Fruit fly (Drosophila melanogaster) whole organism, embryonic: Measurements from ENCODE around the gene CG5139.

Source experiments
- B-H1 ChIP-seq: fragments of 200-800 bp; sonication (Bioruptor generic); IDR thresholded peaks from 3 replicates; pipeline ENCODE4 v1.3.6; 2022; ENCODE audit warnings: missing biosample characterization, missing genetic modification characterization
- Bdp1 ChIP-seq: fragments of 200-800 bp; sonication (Bioruptor generic); optimal IDR thresholded peaks from 3 replicates; lab custom pipeline; 2016; ENCODE audit warnings: missing biosample characterization, missing genetic modification characterization
- CG10147 ChIP-seq: fragments of 200-800 bp; sonication (Bioruptor generic); optimal IDR thresholded peaks from 2 replicates; lab custom pipeline; 2019; ENCODE audit warnings: missing biosample characterization, mild to moderate bottlenecking, missing genetic modification characterization, moderate library complexity
- CG10959 ChIP-seq: fragments of 200-800 bp; sonication (Bioruptor generic); IDR thresholded peaks from 2 replicates; pipeline ENCODE4 v1.3.6; 2022; ENCODE audit warnings: missing biosample characterization, missing genetic modification characterization
- CG12155 ChIP-seq: fragments of 200-800 bp; sonication (Bioruptor generic); optimal IDR thresholded peaks from 3 replicates; lab custom pipeline; 2016; ENCODE audit warnings: missing biosample characterization, missing genetic modification characterization
- CG12299 ChIP-seq: fragments of 200-800 bp; sonication (Bioruptor generic); optimal IDR thresholded peaks from 2 replicates; lab custom pipeline; 2018; ENCODE audit warnings: missing biosample characterization, mild to moderate bottlenecking, missing genetic modification characterization
- CG13424 ChIP-seq: fragments of 200-800 bp; sonication (Bioruptor generic); optimal IDR thresholded peaks from 2 replicates; lab custom pipeline; 2019; ENCODE audit warnings: missing biosample characterization, mild to moderate bottlenecking, missing genetic modification characterization, moderate library complexity
- CG17612 ChIP-seq: fragments of 200-800 bp; sonication (Bioruptor generic); IDR thresholded peaks from 2 replicates; pipeline ENCODE4 v1.3.6; 2022; ENCODE audit warnings: missing biosample characterization, missing genetic modification characterization
- CG4282 ChIP-seq: fragments of 200-800 bp; sonication (Bioruptor generic); optimal IDR thresholded peaks from 2 replicates; lab custom pipeline; 2016; ENCODE audit warnings: missing biosample characterization, missing genetic modification characterization
- CG4707 ChIP-seq: fragments of 200-800 bp; sonication (Bioruptor generic); optimal IDR thresholded peaks from 2 replicates; lab custom pipeline; 2018; ENCODE audit warnings: missing biosample characterization, mild to moderate bottlenecking, missing genetic modification characterization, moderate library complexity
- CG4730 ChIP-seq: fragments of 200-800 bp; sonication (Bioruptor generic); IDR thresholded peaks from 2 replicates; pipeline ENCODE4 v1.3.6; 2022; ENCODE audit warnings: missing biosample characterization, missing genetic modification characterization
- CG6654 ChIP-seq: fragments of 200-800 bp; sonication (Bioruptor generic); optimal IDR thresholded peaks from 2 replicates; lab custom pipeline; 2017; ENCODE audit warnings: missing biosample characterization, mild to moderate bottlenecking, missing genetic modification characterization
- CG6765 ChIP-seq: fragments of 200-800 bp; sonication (Bioruptor generic); optimal IDR thresholded peaks from 3 replicates; lab custom pipeline; 2017; ENCODE audit warnings: missing biosample characterization, mild to moderate bottlenecking, missing genetic modification characterization
- CG6813 ChIP-seq: fragments of 200-800 bp; sonication (Bioruptor generic); optimal IDR thresholded peaks from 2 replicates; lab custom pipeline; 2017; ENCODE audit warnings: missing biosample characterization, missing genetic modification characterization, mild to moderate bottlenecking, moderate library complexity, missing genetic modification reagents
- CG7963 ChIP-seq: fragments of 200-800 bp; sonication (Bioruptor generic); IDR thresholded peaks from 3 replicates; pipeline ENCODE4 v1.3.6; 2022; ENCODE audit warnings: missing biosample characterization, missing genetic modification characterization; ENCODE audit not compliant: partially characterized antibody
- CoRest ChIP-seq: fragments of 200-800 bp; sonication (Bioruptor generic); optimal IDR thresholded peaks from 3 replicates; lab custom pipeline; 2018; ENCODE audit warnings: missing biosample characterization, mild to moderate bottlenecking, missing genetic modification characterization, moderate library complexity
- E2f2 ChIP-seq: fragments of 200-800 bp; sonication (Bioruptor generic); IDR thresholded peaks from 2 replicates; pipeline ENCODE4 v1.3.6; 2022; ENCODE audit warnings: missing biosample characterization, missing genetic modification characterization
- Fer2 ChIP-seq: fragments of 200-800 bp; sonication (Bioruptor generic); optimal IDR thresholded peaks from 2 replicates; lab custom pipeline; 2018; ENCODE audit warnings: missing biosample characterization, mild to moderate bottlenecking, missing genetic modification characterization, moderate library complexity
- GATAe ChIP-seq: fragments of 200-800 bp; sonication (Bioruptor generic); conservative IDR thresholded peaks from 2 replicates; pipeline ENCODE4 v1.3.6; 2022; ENCODE audit warnings: missing biosample characterization, missing genetic modification characterization
- Gsc ChIP-seq: fragments of 200-800 bp; sonication (Bioruptor generic); IDR thresholded peaks from 2 replicates; pipeline ENCODE4 v1.3.6; 2022; ENCODE audit warnings: missing biosample characterization, missing genetic modification characterization
- HmgZ ChIP-seq: fragments of 200-800 bp; sonication (Bioruptor generic); optimal IDR thresholded peaks from 2 replicates; lab custom pipeline; 2018; ENCODE audit warnings: missing biosample characterization, mild to moderate bottlenecking, missing genetic modification characterization
- Hsf ChIP-seq: fragments of 200-800 bp; sonication (Bioruptor generic); optimal IDR thresholded peaks from 3 replicates; lab custom pipeline; 2016; ENCODE audit warnings: missing biosample characterization, missing genetic modification characterization
- Opbp ChIP-seq: fragments of 200-800 bp; sonication (Bioruptor generic); IDR thresholded peaks from 3 replicates; pipeline ENCODE4 v1.3.6; 2022; ENCODE audit warnings: missing biosample characterization, missing genetic modification characterization; ENCODE audit not compliant: partially characterized antibody
- Ptx1 ChIP-seq: fragments of 200-800 bp; sonication (Bioruptor generic); IDR thresholded peaks from 2 replicates; pipeline ENCODE4 v1.3.6; 2022; ENCODE audit warnings: missing biosample characterization, missing genetic modification characterization
- Rx ChIP-seq: fragments of 200-800 bp; sonication (Bioruptor generic); IDR thresholded peaks from 2 replicates; pipeline ENCODE4 v1.3.6; 2022; ENCODE audit warnings: missing biosample characterization, missing genetic modification characterization
- Sox102F ChIP-seq: fragments of 200-800 bp; sonication (Bioruptor generic); optimal IDR thresholded peaks from 2 replicates; lab custom pipeline; 2018; ENCODE audit warnings: missing biosample characterization, mild to moderate bottlenecking, missing genetic modification characterization, moderate library complexity
- Tbp ChIP-seq: fragments of >200 bp; optimal IDR thresholded peaks from 2 replicates; lab custom pipeline; 2018; ENCODE audit warnings: missing biosample characterization, missing genetic modification characterization
- Xrp1 ChIP-seq: fragments of 200-800 bp; sonication (Bioruptor generic); IDR thresholded peaks from 2 replicates; pipeline ENCODE4 v1.3.6; 2022; ENCODE audit warnings: missing biosample characterization, missing genetic modification characterization
- amos ChIP-seq: fragments of 200-800 bp; sonication (Bioruptor generic); IDR thresholded peaks from 2 replicates; pipeline ENCODE4 v1.3.6; 2022; ENCODE audit warnings: missing biosample characterization, missing genetic modification characterization; ENCODE audit not compliant: partially characterized antibody
- caup ChIP-seq: fragments of 200-800 bp; sonication (Bioruptor generic); optimal IDR thresholded peaks from 3 replicates; lab custom pipeline; 2017; ENCODE audit warnings: missing biosample characterization, mild to moderate bottlenecking, missing genetic modification characterization, moderate library complexity; ENCODE audit not compliant: severe bottlenecking
- emc ChIP-seq: fragments of 200-800 bp; sonication (Bioruptor generic); optimal IDR thresholded peaks from 2 replicates; lab custom pipeline; 2016; ENCODE audit warnings: missing biosample characterization, missing genetic modification characterization
- gfzf ChIP-seq: fragments of 200-800 bp; sonication (Bioruptor generic); optimal IDR thresholded peaks from 2 replicates; lab custom pipeline; 2016; ENCODE audit warnings: missing biosample characterization, mild to moderate bottlenecking, missing genetic modification characterization, moderate library complexity
- gro ChIP-seq: fragments of 200-800 bp; sonication (Bioruptor generic); optimal IDR thresholded peaks from 2 replicates; lab custom pipeline; 2016; ENCODE audit warnings: missing biosample characterization, missing genetic modification characterization
- gsb-n ChIP-seq: fragments of 200-800 bp; sonication (Bioruptor generic); optimal IDR thresholded peaks from 3 replicates; lab custom pipeline; 2018; ENCODE audit warnings: missing biosample characterization, mild to moderate bottlenecking, missing genetic modification characterization
- kni ChIP-seq: fragments of 200-800 bp; sonication (Bioruptor generic); optimal IDR thresholded peaks from 3 replicates; lab custom pipeline; 2017; ENCODE audit warnings: mild to moderate bottlenecking, missing biosample characterization, missing genetic modification reagents, missing genetic modification characterization
- lov ChIP-seq, 2 experiments: fragments of 200-800 bp in 1 of 2; fragments of >200 bp in 1 of 2; sonication (Bioruptor generic) in 1 of 2; IDR thresholded peaks in 1 of 2; optimal IDR thresholded peaks in 1 of 2; 2 replicates in 1 of 2; 3 replicates in 1 of 2; pipeline versions ENCODE4 v1.3.6 to Lab custom; 2017 to 2022; ENCODE audit warnings: missing biosample characterization in 1 of 2, missing genetic modification characterization in 1 of 2
- luna ChIP-seq: fragments of 200-800 bp; sonication (Bioruptor generic); optimal IDR thresholded peaks from 2 replicates; lab custom pipeline; 2016; ENCODE audit warnings: missing biosample characterization, missing genetic modification characterization
- nerfin-2 ChIP-seq: fragments of 200-800 bp; sonication (Bioruptor generic); IDR thresholded peaks from 2 replicates; pipeline ENCODE4 v1.3.6; 2022; ENCODE audit warnings: missing biosample characterization, missing genetic modification characterization; ENCODE audit not compliant: partially characterized antibody
- pho ChIP-seq: fragments of 200-800 bp; sonication (Bioruptor generic); optimal IDR thresholded peaks from 2 replicates; lab custom pipeline; 2016; ENCODE audit warnings: missing biosample characterization, missing genetic modification characterization
- pum ChIP-seq: fragments of 200-800 bp; sonication (Bioruptor generic); optimal IDR thresholded peaks from 2 replicates; lab custom pipeline; 2016; ENCODE audit warnings: missing biosample characterization, missing genetic modification characterization
- ro ChIP-seq: fragments of 200-800 bp; sonication (Bioruptor generic); IDR thresholded peaks from 2 replicates; pipeline ENCODE4 v1.3.6; 2022; ENCODE audit warnings: missing biosample characterization, missing genetic modification characterization
- shn ChIP-seq: fragments of 200-800 bp; sonication (Bioruptor generic); optimal IDR thresholded peaks from 3 replicates; lab custom pipeline; 2016; ENCODE audit warnings: missing biosample characterization, missing genetic modification characterization
- slbo ChIP-seq: fragments of 200-800 bp; sonication (Bioruptor generic); IDR thresholded peaks from 2 replicates; pipeline ENCODE4 v1.3.6; 2022; ENCODE audit warnings: missing biosample characterization, missing genetic modification characterization
- so ChIP-seq: fragments of 200-800 bp; sonication (Bioruptor generic); IDR thresholded peaks from 3 replicates; pipeline ENCODE4 v1.3.6; 2022; ENCODE audit warnings: missing biosample characterization, missing genetic modification characterization
- tap ChIP-seq: fragments of 200-800 bp; optimal IDR thresholded peaks from 3 replicates; lab custom pipeline; 2019; ENCODE audit warnings: missing biosample characterization, mild to moderate bottlenecking, missing genetic modification characterization, moderate library complexity
- tin ChIP-seq: fragments of 200-800 bp; sonication (Bioruptor generic); optimal IDR thresholded peaks from 3 replicates; lab custom pipeline; 2016; ENCODE audit warnings: missing biosample characterization, missing genetic modification characterization
- ttk ChIP-seq: fragments of 200-800 bp; sonication (Bioruptor generic); IDR thresholded peaks from 2 replicates; pipeline ENCODE4 v2.1.2; 2022; ENCODE audit warnings: missing biosample characterization, missing genetic modification characterization
- tx ChIP-seq: fragments of 200-800 bp; sonication (Bioruptor generic); optimal IDR thresholded peaks from 2 replicates; lab custom pipeline; 2016; ENCODE audit warnings: missing biosample characterization, missing genetic modification characterization

CG5139 gene

dm6 chr2L:1185642-1186497 is 13.2 kb downstream of the CG5139 start, which contains the start of gene CG5001 (continued):
- TF ChIP-seq Hsf (GFP tag; lab: Kevin White, UChicago) (peak; percentile 79), Xrp1 (GFP tag; lab: Robert Waterston, UW) (peak; percentile 93), lov (optimal IDR thresholded peaks at IDR 0.05; lab: Kevin White, UChicago) (no peak), lov (GFP tag; IDR thresholded peaks at IDR 0.05; lab: Robert Waterston, UW) (peak; percentile 70; the same call in 1 of the 3 replicates), Gsc (GFP tag; lab: Robert Waterston, UW) (peak; percentile 40; the same call in 1 of the 2 replicates), emc (GFP tag; lab: Kevin White, UChicago) (peak; percentile 51), CG4730 (GFP tag; lab: Robert Waterston, UW) (peak; percentile 82), shn (GFP tag; lab: Kevin White, UChicago) (peak; percentile 53), CG12155 (GFP tag; lab: Kevin White, UChicago) (peak; percentile 83), gfzf (GFP tag; lab: Kevin White, UChicago) (no peak), tx (GFP tag; lab: Kevin White, UChicago) (peak; percentile 66), CG4707 (GFP tag; lab: Kevin White, UChicago) (peak; percentile 70), Ptx1 (GFP tag; lab: Robert Waterston, UW) (peak; percentile 91), amos (peak; percentile 40; the same call in 1 of the 2 replicates), CG17612 (GFP tag; lab: Robert Waterston, UW) (no peak), tin (GFP tag; lab: Kevin White, UChicago) (peak; percentile 79), CG6654 (GFP tag; lab: Kevin White, UChicago) (peak; percentile 47), pum (peak; percentile 62), Tbp (GFP tag; lab: Kevin White, UChicago) (no peak), CG13424 (tag; lab: Kevin White, UChicago) (peak; percentile 90), B-H1 (GFP tag; lab: Robert Waterston, UW) (peak; percentile 76), GATAe (GFP tag; lab: Robert Waterston, UW) (no peak; the same call in 1 of the 2 replicates), HmgZ (peak; percentile 77), slbo (GFP tag; lab: Robert Waterston, UW) (peak; percentile 94), CG7963 (GFP tag; lab: Robert Waterston, UW) (no peak), Sox102F (peak; percentile 92), CG10959 (GFP tag; lab: Robert Waterston, UW) (0 out of 2 replicates have a peak, but pooled peaks have one; percentile 39), CG10147 (GFP tag; lab: Kevin White, UChicago) (peak; percentile 80), Rx (no peak), tap (tag; lab: Kevin White, UChicago) (peak; percentile 91), Opbp (GFP tag; lab: Robert Waterston, UW) (no peak), kni (peak; percentile 54), CG6765 (GFP tag; lab: Kevin White, UChicago) (peak; percentile 80), nerfin-2 (no peak), Bdp1 (GFP tag; lab: Kevin White, UChicago) (peak; percentile 28), gsb-n (peak; percentile 88), CG6813 (GFP tag; lab: Kevin White, UChicago) (peak; percentile 75), luna (GFP tag; lab: Kevin White, UChicago) (no peak), so (GFP tag; lab: Robert Waterston, UW) (peak; percentile 81), pho (GFP tag; lab: Kevin White, UChicago) (peak; percentile 69), E2f2 (GFP tag; lab: Robert Waterston, UW) (peak; percentile 61), caup (peak; percentile 73), CoRest (tag; lab: Kevin White, UChicago) (peak; percentile 89), CG12299 (tag; lab: Kevin White, UChicago) (peak; percentile 81), CG4282 (GFP tag; lab: Kevin White, UChicago) (no peak), ro (peak; percentile 52), Fer2 (tag; lab: Kevin White, UChicago) (peak; percentile 82), ttk (GFP tag; lab: Robert Waterston, UW) (peak; percentile 84), gro (GFP tag; lab: Kevin White, UChicago) (peak; percentile 67)
